Worm (Caenorhabditis elegans) whole organism, young adult: ENCODE results near the gene prx-19.
A peak's percentile ranks its signal among the peaks of the same experiment; 100 is the strongest.

Source experiments
- B0019.2 ChIP-seq: fragments of 200-800 bp; sonication (Bioruptor generic); conservative IDR thresholded peaks from 2 replicates; pipeline ENCODE4 v1.3.6; 2022; ENCODE audit warnings: missing genetic modification reagents, missing genetic modification characterization, missing compliant biosample characterization
- B0261.1 ChIP-seq: sonication (generic microtip); optimal IDR thresholded peaks from 2 replicates; lab custom pipeline; 2016; ENCODE audit warnings: mild to moderate bottlenecking, missing genetic modification characterization, moderate library complexity, missing compliant biosample characterization
- B0336.3 ChIP-seq: fragments of 200-800 bp; sonication (Bioruptor generic); IDR thresholded peaks from 2 replicates; pipeline ENCODE4 v1.3.6; 2022; ENCODE audit warnings: missing genetic modification characterization, missing compliant biosample characterization
- D2030.7 ChIP-seq: fragments of 200-800 bp; sonication (Bioruptor generic); IDR thresholded peaks from 2 replicates; pipeline ENCODE4 v1.3.6; 2022; ENCODE audit warnings: missing genetic modification reagents, missing genetic modification characterization, missing compliant biosample characterization
- F22D6.2 ChIP-seq: sonication (generic microtip); optimal IDR thresholded peaks from 2 replicates; lab custom pipeline; 2016; ENCODE audit warnings: mild to moderate bottlenecking, missing genetic modification characterization, missing compliant biosample characterization
- F33H1.4 ChIP-seq: fragments of 200-800 bp; sonication (Bioruptor generic); IDR thresholded peaks from 2 replicates; pipeline ENCODE4 v1.3.6; 2022; ENCODE audit warnings: missing genetic modification reagents, missing genetic modification characterization, missing compliant biosample characterization
- F39B2.1 ChIP-seq: fragments of 200-800 bp; sonication (Bioruptor generic); IDR thresholded peaks from 2 replicates; pipeline ENCODE4 v1.3.6; 2022; ENCODE audit warnings: missing genetic modification reagents, missing genetic modification characterization, missing compliant biosample characterization
- F49E8.2 ChIP-seq: sonication (generic microtip); optimal IDR thresholded peaks from 3 replicates; lab custom pipeline; 2017; ENCODE audit warnings: missing genetic modification characterization, mild to moderate bottlenecking, missing compliant biosample characterization, antibody characterized with exemption, moderate library complexity; ENCODE audit not compliant: insufficient read depth
- F57A8.1 ChIP-seq: fragments of 200-800 bp; sonication (Bioruptor generic); optimal IDR thresholded peaks from 2 replicates; lab custom pipeline; 2018; ENCODE audit warnings: mild to moderate bottlenecking, missing genetic modification characterization, moderate library complexity, missing compliant biosample characterization
- K11D2.4 ChIP-seq: fragments of 200-800 bp; sonication (Bioruptor generic); IDR thresholded peaks from 2 replicates; pipeline ENCODE4 v1.3.6; 2022; ENCODE audit warnings: missing genetic modification reagents, missing genetic modification characterization, missing compliant biosample characterization
- K12H6.12 ChIP-seq: fragments of 200-800 bp; sonication (Bioruptor generic); optimal IDR thresholded peaks from 2 replicates; lab custom pipeline; 2018; ENCODE audit warnings: mild to moderate bottlenecking, missing genetic modification characterization, missing compliant biosample characterization
- Y53G8AR.9 ChIP-seq: fragments of 200-800 bp; sonication (Bioruptor generic); conservative IDR thresholded peaks from 2 replicates; pipeline ENCODE4 v1.3.6; 2022; ENCODE audit warnings: missing genetic modification reagents, missing genetic modification characterization, missing compliant biosample characterization
- Y56A3A.18 ChIP-seq: fragments of 200-800 bp; sonication (Bioruptor generic); IDR thresholded peaks from 2 replicates; pipeline ENCODE4 v1.3.6; 2022; ENCODE audit warnings: missing genetic modification reagents, missing genetic modification characterization, missing compliant biosample characterization
- ZK185.1 ChIP-seq: sonication (generic microtip); optimal IDR thresholded peaks from 2 replicates; lab custom pipeline; 2016; ENCODE audit warnings: mild to moderate bottlenecking, missing genetic modification characterization, missing compliant biosample characterization; ENCODE audit not compliant: poor library complexity, severe bottlenecking
- aptf-2 ChIP-seq: fragments of 200-800 bp; sonication (Bioruptor generic); conservative IDR thresholded peaks from 2 replicates; pipeline ENCODE4 v1.3.6; 2022; ENCODE audit warnings: missing genetic modification reagents, missing genetic modification characterization, missing compliant biosample characterization
- atf-7 ChIP-seq: sonication (generic microtip); optimal IDR thresholded peaks from 2 replicates; lab custom pipeline; 2017; ENCODE audit warnings: mild to moderate bottlenecking, missing genetic modification characterization, missing compliant biosample characterization
- attf-5 ChIP-seq: fragments of 200-800 bp; sonication (Bioruptor generic); optimal IDR thresholded peaks from 2 replicates; lab custom pipeline; 2018; ENCODE audit warnings: mild to moderate bottlenecking, missing genetic modification characterization, missing compliant biosample characterization
- bed-1 ChIP-seq: fragments of 200-800 bp; sonication (Bioruptor generic); IDR thresholded peaks from 2 replicates; pipeline ENCODE4 v1.3.6; 2022; ENCODE audit warnings: missing genetic modification reagents, missing genetic modification characterization, missing compliant biosample characterization
- cebp-1 ChIP-seq, 2 experiments: fragments of 200-800 bp in 1 of 2; sonication (Bioruptor generic) in 1 of 2; sonication (generic microtip) in 1 of 2; IDR thresholded peaks in 1 of 2; optimal IDR thresholded peaks in 1 of 2; 2 replicates each; pipeline versions ENCODE4 v1.3.6 to Lab custom; 2017 to 2022; ENCODE audit warnings: missing compliant biosample characterization in 2 of 2, missing genetic modification characterization in 2 of 2, mild to moderate bottlenecking in 1 of 2, missing genetic modification reagents in 1 of 2, moderate library complexity in 1 of 2
- ceh-79 ChIP-seq: sonication (generic microtip); optimal IDR thresholded peaks from 2 replicates; lab custom pipeline; 2017; ENCODE audit warnings: mild to moderate bottlenecking, missing genetic modification characterization, missing compliant biosample characterization
- chd-7 ChIP-seq: sonication (generic microtip); optimal IDR thresholded peaks from 2 replicates; lab custom pipeline; 2016; ENCODE audit warnings: mild to moderate bottlenecking, missing genetic modification characterization, moderate library complexity, missing compliant biosample characterization
- dpff-1 ChIP-seq: sonication (generic microtip); optimal IDR thresholded peaks from 2 replicates; lab custom pipeline; 2017; ENCODE audit warnings: mild to moderate bottlenecking, missing genetic modification characterization, missing compliant biosample characterization
- egl-18 ChIP-seq: fragments of 200-800 bp; sonication (Bioruptor generic); IDR thresholded peaks from 2 replicates; pipeline ENCODE4 v1.3.6; 2022; ENCODE audit warnings: missing genetic modification reagents, missing genetic modification characterization, missing compliant biosample characterization
- egl-44 ChIP-seq: fragments of 200-800 bp; sonication (Bioruptor generic); IDR thresholded peaks from 2 replicates; pipeline ENCODE4 v1.3.6; 2022; ENCODE audit warnings: missing genetic modification reagents, missing genetic modification characterization, missing compliant biosample characterization
- egrh-3 ChIP-seq: fragments of 200-800 bp; sonication (Bioruptor generic); IDR thresholded peaks from 2 replicates; pipeline ENCODE4 v1.3.6; 2022; ENCODE audit warnings: missing genetic modification reagents, missing genetic modification characterization, missing compliant biosample characterization
- hmg-20 ChIP-seq: fragments of 200-800 bp; sonication (Bioruptor generic); IDR thresholded peaks from 2 replicates; pipeline ENCODE4 v1.3.6; 2022; ENCODE audit warnings: missing genetic modification reagents, missing genetic modification characterization, missing compliant biosample characterization
- let-526 ChIP-seq: fragments of 200-800 bp; sonication (Bioruptor generic); IDR thresholded peaks from 2 replicates; pipeline ENCODE4 v1.3.6; 2022; ENCODE audit warnings: missing genetic modification reagents, missing genetic modification characterization, missing compliant biosample characterization
- lin-40 ChIP-seq: sonication (generic microtip); optimal IDR thresholded peaks from 2 replicates; lab custom pipeline; 2016; ENCODE audit warnings: missing genetic modification characterization, mild to moderate bottlenecking, missing compliant biosample characterization, missing genotype, missing genetic modification reagents
- lsl-1 ChIP-seq: fragments of 200-800 bp; sonication (Bioruptor generic); optimal IDR thresholded peaks from 2 replicates; lab custom pipeline; 2018; ENCODE audit warnings: mild to moderate bottlenecking, missing genetic modification characterization, moderate library complexity, missing compliant biosample characterization
- madf-10 ChIP-seq: sonication (generic microtip); optimal IDR thresholded peaks from 2 replicates; lab custom pipeline; 2016; ENCODE audit warnings: mild to moderate bottlenecking, missing genetic modification characterization, missing compliant biosample characterization
- madf-8 ChIP-seq: fragments of 200-800 bp; sonication (Bioruptor generic); conservative IDR thresholded peaks from 2 replicates; pipeline ENCODE4 v1.3.6; 2022; ENCODE audit warnings: missing genetic modification reagents, missing genetic modification characterization, missing compliant biosample characterization
- mxl-1 ChIP-seq: sonication (generic microtip); optimal IDR thresholded peaks from 2 replicates; lab custom pipeline; 2016; ENCODE audit warnings: missing genetic modification characterization, missing compliant biosample characterization
- nhr-179 ChIP-seq: sonication (generic microtip); optimal IDR thresholded peaks from 2 replicates; lab custom pipeline; 2016; ENCODE audit warnings: mild to moderate bottlenecking, missing genetic modification characterization, missing compliant biosample characterization
- nhr-80 ChIP-seq: sonication (generic microtip); optimal IDR thresholded peaks from 2 replicates; lab custom pipeline; 2016; ENCODE audit warnings: missing genetic modification characterization, missing compliant biosample characterization
- nhr-90 ChIP-seq: sonication (generic microtip); optimal IDR thresholded peaks from 2 replicates; lab custom pipeline; 2016; ENCODE audit warnings: missing genotype, mild to moderate bottlenecking, missing genetic modification characterization, missing compliant biosample characterization
- pha-4 ChIP-seq: fragments of 150-350 bp; sonication (generic microtip); optimal IDR thresholded peaks from 2 replicates; lab custom pipeline; 2014; ENCODE audit warnings: missing biosample characterization, missing genetic modification reagents, missing genetic modification characterization
- repo-1 ChIP-seq: sonication (generic microtip); optimal IDR thresholded peaks from 2 replicates; lab custom pipeline; 2017; ENCODE audit warnings: mild to moderate bottlenecking, missing genetic modification characterization, missing compliant biosample characterization
- sdz-38 ChIP-seq: sonication (generic microtip); optimal IDR thresholded peaks from 2 replicates; lab custom pipeline; 2016; ENCODE audit warnings: missing genotype, missing genetic modification characterization, missing compliant biosample characterization
- snpc-4 ChIP-seq, 5 experiments: fragments of 150-350 bp in 1 of 5; sonication (generic microtip) in 4 of 5; optimal IDR thresholded peaks; 2 replicates each; lab custom pipeline; 2014 to 2018; ENCODE audit warnings: missing genetic modification characterization in 5 of 5, missing biosample characterization in 3 of 5, antibody characterized with exemption in 2 of 5, mild to moderate bottlenecking in 2 of 5, missing compliant biosample characterization in 2 of 5, missing genotype in 2 of 5, moderate library complexity in 2 of 5, missing genetic modification reagents in 1 of 5
- sptf-2 ChIP-seq: fragments of 200-800 bp; sonication (Bioruptor generic); optimal IDR thresholded peaks from 2 replicates; lab custom pipeline; 2018; ENCODE audit warnings: mild to moderate bottlenecking, missing genetic modification characterization, missing compliant biosample characterization
- tbp1 ChIP-seq: fragments of 200-800 bp; sonication (Bioruptor generic); optimal IDR thresholded peaks from 2 replicates; lab custom pipeline; 2018; ENCODE audit warnings: mild to moderate bottlenecking, missing genetic modification characterization, missing compliant biosample characterization
- tlf-1 ChIP-seq: fragments of 200-800 bp; sonication (Bioruptor generic); optimal IDR thresholded peaks from 2 replicates; lab custom pipeline; 2018; ENCODE audit warnings: mild to moderate bottlenecking, missing genetic modification characterization, missing compliant biosample characterization
- xnd-1 ChIP-seq: sonication (generic microtip); optimal IDR thresholded peaks from 2 replicates; lab custom pipeline; 2016; ENCODE audit warnings: missing genotype, missing genetic modification reagents, missing genetic modification characterization, missing compliant biosample characterization
- zfh-2 ChIP-seq: fragments of 200-800 bp; sonication (Bioruptor generic); conservative IDR thresholded peaks from 2 replicates; pipeline ENCODE4 v1.3.6; 2022; ENCODE audit warnings: missing genetic modification reagents, missing genetic modification characterization, missing compliant biosample characterization
- ztf-18 ChIP-seq: sonication (generic microtip); optimal IDR thresholded peaks from 2 replicates; lab custom pipeline; 2016; ENCODE audit warnings: missing genotype, mild to moderate bottlenecking, missing genetic modification characterization, missing compliant biosample characterization
- ztf-26 ChIP-seq: sonication (generic microtip); optimal IDR thresholded peaks from 2 replicates; lab custom pipeline; 2017; ENCODE audit warnings: missing genetic modification characterization, missing compliant biosample characterization
- ztf-28 ChIP-seq: fragments of 200-800 bp; sonication (Bioruptor generic); IDR thresholded peaks from 2 replicates; pipeline ENCODE4 v1.3.6; 2022; ENCODE audit warnings: missing genetic modification reagents, missing genetic modification characterization, missing compliant biosample characterization

prx-19 gene

DNA sequence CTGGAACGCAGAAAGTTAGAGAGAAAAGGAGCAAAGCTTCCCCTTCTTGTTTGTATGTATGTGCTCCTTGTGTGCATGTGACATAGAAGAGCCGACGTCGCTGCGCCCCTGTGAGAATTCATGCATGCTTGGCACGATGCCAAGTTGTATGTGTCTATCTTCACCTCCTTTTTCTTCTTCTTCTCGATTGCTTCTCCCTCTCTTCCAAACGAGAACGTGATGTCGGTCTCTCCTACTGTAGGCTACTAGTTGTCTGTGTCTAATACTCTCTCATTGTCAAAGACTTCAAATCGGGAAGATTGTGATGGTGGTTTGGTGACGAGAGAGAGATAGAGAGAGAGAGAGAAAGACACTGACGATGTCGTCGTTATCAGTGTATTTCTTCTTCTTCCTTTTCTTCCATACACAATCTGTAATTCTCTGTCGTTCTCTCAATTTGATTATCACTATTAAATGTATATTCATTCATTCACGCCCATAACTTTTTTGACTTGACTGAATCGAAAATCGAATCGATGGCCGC is 11.8 kb downstream of the prx-19 start (continued):
- no peak for TF ChIP-seq repo-1 (tag; lab: Kevin White, UChicago)
- no peak for TF ChIP-seq ztf-18 (tag; lab: Kevin White, UChicago)
- TF ChIP-seq F22D6.2 (tag; lab: Kevin White, UChicago) = peak; percentile 29
- TF ChIP-seq F39B2.1 (GFP tag; lab: Robert Waterston, UW) = no peak
- TF ChIP-seq sdz-38 (tag; lab: Kevin White, UChicago) = no peak
- peak; percentile 90 for TF ChIP-seq atf-7 (tag; lab: Kevin White, UChicago)
- TF ChIP-seq ztf-26 = peak; percentile 77
- peak; percentile 67; the same call in 1 of the 2 replicates for TF ChIP-seq egl-44 (GFP tag; lab: Robert Waterston, UW)
- no peak for TF ChIP-seq sptf-2 (GFP tag; lab: Kevin White, UChicago)
- TF ChIP-seq ZK185.1 (tag; lab: Kevin White, UChicago) = peak; percentile 84
- TF ChIP-seq madf-10 (tag; lab: Kevin White, UChicago) = peak; percentile 82
- no peak for TF ChIP-seq ztf-28 (GFP tag; lab: Robert Waterston, UW)
- TF ChIP-seq cebp-1 (GFP tag; IDR thresholded peaks at IDR 0.05; lab: Robert Waterston, UW) = peak; percentile 55
- peak; percentile 81 for TF ChIP-seq cebp-1 (tag; optimal IDR thresholded peaks at IDR 0.05; lab: Kevin White, UChicago)
- TF ChIP-seq lsl-1 (GFP tag; lab: Kevin White, UChicago) = peak; percentile 9
- no peak for TF ChIP-seq madf-8
- TF ChIP-seq tlf-1 (GFP tag; lab: Kevin White, UChicago) = peak; percentile 9
- no peak for TF ChIP-seq B0261.1 (tag; lab: Kevin White, UChicago)
- TF ChIP-seq snpc-4 (GFP tag; optimal IDR thresholded peaks at IDR 0.05; lab: Kevin White, UChicago) = peak; percentile 22
- TF ChIP-seq snpc-4 (tag; optimal IDR thresholded peaks at IDR 0.05; lab: Kevin White, UChicago) = peak; percentile 29 to 69 (median 43)
- TF ChIP-seq zfh-2 = peak; percentile 75
- TF ChIP-seq F57A8.1 (GFP tag; lab: Kevin White, UChicago) = no peak
- peak; percentile 74 for TF ChIP-seq K11D2.4 (GFP tag; lab: Robert Waterston, UW)
- no peak for TF ChIP-seq Y56A3A.18 (GFP tag; lab: Robert Waterston, UW)
- TF ChIP-seq aptf-2 (GFP tag; lab: Robert Waterston, UW) = no peak
- TF ChIP-seq hmg-20 = 0 out of 2 replicates have a peak, but pooled peaks have one; percentile 8
- TF ChIP-seq attf-5 = peak; percentile 89
- TF ChIP-seq ceh-79 = no peak
- peak; percentile 46 for TF ChIP-seq tbp1 (GFP tag; lab: Kevin White, UChicago)
- no peak for TF ChIP-seq let-526 (GFP tag; lab: Robert Waterston, UW)
- TF ChIP-seq nhr-179 (tag; lab: Kevin White, UChicago) = no peak
- no peak for TF ChIP-seq dpff-1 (tag; lab: Kevin White, UChicago)
- TF ChIP-seq D2030.7 = no peak
- peak; percentile 81 for TF ChIP-seq B0336.3
- peak; percentile 25; the same call in 1 of the 2 replicates for TF ChIP-seq egrh-3
- TF ChIP-seq F49E8.2 = no peak
- TF ChIP-seq egl-18 (GFP tag; lab: Robert Waterston, UW) = no peak
- peak; percentile 91 for TF ChIP-seq lin-40 (tag; lab: Kevin White, UChicago)
- TF ChIP-seq nhr-90 (tag; lab: Kevin White, UChicago) = peak; percentile 57
- no peak for TF ChIP-seq B0019.2 (GFP tag; lab: Robert Waterston, UW)
- no peak for TF ChIP-seq pha-4
- no peak for TF ChIP-seq xnd-1 (tag; lab: Kevin White, UChicago)
- peak; percentile 99 for TF ChIP-seq nhr-80 (tag; lab: Kevin White, UChicago)
- TF ChIP-seq K12H6.12 (tag; lab: Kevin White, UChicago) = peak; percentile 81
- TF ChIP-seq F33H1.4 (GFP tag; lab: Robert Waterston, UW) = 0 out of 2 replicates have a peak, but pooled peaks have one; percentile 6
- TF ChIP-seq mxl-1 (tag; lab: Kevin White, UChicago) = no peak
- peak; percentile 71 for TF ChIP-seq chd-7 (tag; lab: Kevin White, UChicago)
- no peak for TF ChIP-seq bed-1 (GFP tag; lab: Robert Waterston, UW)
- no peak for TF ChIP-seq Y53G8AR.9 (GFP tag; lab: Robert Waterston, UW)
